Fruit fly (Drosophila melanogaster): ENCODE results near the gene fng.

Gene fng

dm6 chr3L:20922279-20922830, 27.0 kb downstream of the fng start (continued):
- no peak for TF ChIP-seq CG7357 (GFP tag; IDR thresholded peaks at IDR 0.05)
- no peak for TF ChIP-seq CG31388 (GFP tag; optimal IDR thresholded peaks at IDR 0.05)
- no peak for TF ChIP-seq sim (GFP tag; IDR thresholded peaks at IDR 0.05)
- TF ChIP-seq CG2202 (tag; optimal IDR thresholded peaks at IDR 0.05), result peak; percentile 39
- no peak for TF ChIP-seq nau (GFP tag; optimal IDR thresholded peaks at IDR 0.05)
- no peak for TF ChIP-seq Dfd (GFP tag; optimal IDR thresholded peaks at IDR 0.05)
- no peak for TF ChIP-seq peb (GFP tag; IDR thresholded peaks at IDR 0.05)
- no peak for TF ChIP-seq dati (GFP tag; IDR thresholded peaks at IDR 0.05)
- TF ChIP-seq bab2 (GFP tag; optimal IDR thresholded peaks at IDR 0.05), result no peak
- TF ChIP-seq her (GFP tag; optimal IDR thresholded peaks at IDR 0.05), result no peak
- TF ChIP-seq Adf1 (GFP tag; IDR thresholded peaks at IDR 0.05), result no peak
- peak in 1 of 2 experiments; percentile 50 for TF ChIP-seq Hr78 (GFP tag; optimal IDR thresholded peaks at IDR 0.05)
- TF ChIP-seq CG4730 (GFP tag; IDR thresholded peaks at IDR 0.05), result no peak
- no peak for TF ChIP-seq Gsc (GFP tag; IDR thresholded peaks at IDR 0.05)
- no peak for TF ChIP-seq tgo (GFP tag; IDR thresholded peaks at IDR 0.05)
- TF ChIP-seq CG2120 (GFP tag; optimal IDR thresholded peaks at IDR 0.05), result no peak
- peak; percentile 29 for TF ChIP-seq CrebB (tag; optimal IDR thresholded peaks at IDR 0.05)
- peak; percentile 3 for TF ChIP-seq Side (GFP tag; optimal IDR thresholded peaks at IDR 0.05)
- peak; percentile 52; the same call in 1 of the 3 replicates for TF ChIP-seq zfh1 (GFP tag; IDR thresholded peaks at IDR 0.05)
- TF ChIP-seq h (optimal IDR thresholded peaks at IDR 0.05), result no peak
- no peak for TF ChIP-seq Ada2b (GFP tag; IDR thresholded peaks at IDR 0.05)
- no peak for TF ChIP-seq CG7786 (GFP tag; optimal IDR thresholded peaks at IDR 0.05)
- no peak for TF ChIP-seq gce (GFP tag; IDR thresholded peaks at IDR 0.05)
- no peak for TF ChIP-seq jumu (GFP tag; optimal IDR thresholded peaks at IDR 0.05)
- no peak for TF ChIP-seq lilli (GFP tag; optimal IDR thresholded peaks at IDR 0.05)
- no peak for TF ChIP-seq zfh2 (GFP tag; optimal IDR thresholded peaks at IDR 0.05)
- no peak for TF ChIP-seq CG14710 (tag; optimal IDR thresholded peaks at IDR 0.05)
- no peak for TF ChIP-seq Atf3 (GFP tag; optimal IDR thresholded peaks at IDR 0.05)
- no peak for TF ChIP-seq CHES-1-like (GFP tag; optimal IDR thresholded peaks at IDR 0.05)
- TF ChIP-seq cad (GFP tag; optimal IDR thresholded peaks at IDR 0.05), result no peak
- TF ChIP-seq sens-2 (GFP tag; IDR thresholded peaks at IDR 0.05), result no peak
- no peak for TF ChIP-seq CG11560 (tag; IDR thresholded peaks at IDR 0.05)
- TF ChIP-seq sna (GFP tag; IDR thresholded peaks at IDR 0.05; ENCODE audit: partially characterized antibody), result no peak
- no peak for TF ChIP-seq CG17912 (GFP tag; optimal IDR thresholded peaks at IDR 0.05)
- TF ChIP-seq CG31365 (tag; optimal IDR thresholded peaks at IDR 0.05), result no peak
- TF ChIP-seq psq (GFP tag; optimal IDR thresholded peaks at IDR 0.05), result no peak
- TF ChIP-seq CG3838 (GFP tag; optimal IDR thresholded peaks at IDR 0.05), result no peak
- peak; percentile 45 for TF ChIP-seq Nf-YB (GFP tag; optimal IDR thresholded peaks at IDR 0.05)
- TF ChIP-seq pb (GFP tag; optimal IDR thresholded peaks at IDR 0.05), result no peak
- TF ChIP-seq CG11696 (GFP tag; IDR thresholded peaks at IDR 0.05), result no peak
- no peak for TF ChIP-seq CG14050 (GFP tag; IDR thresholded peaks at IDR 0.05)
- no peak for TF ChIP-seq usp (GFP tag; optimal IDR thresholded peaks at IDR 0.05)
- no peak for TF ChIP-seq CG32772 (GFP tag; IDR thresholded peaks at IDR 0.05)
- TF ChIP-seq HmgD (GFP tag; optimal IDR thresholded peaks at IDR 0.05), result no peak
- no peak for TF ChIP-seq CG7928 (GFP tag; optimal IDR thresholded peaks at IDR 0.05)
- TF ChIP-seq CG10147 (GFP tag; optimal IDR thresholded peaks at IDR 0.05), result no peak
- no peak for TF ChIP-seq cwo (GFP tag; optimal IDR thresholded peaks at IDR 0.05)
- TF ChIP-seq chinmo (GFP tag; IDR thresholded peaks at IDR 0.05; ENCODE audit: partially characterized antibody), result no peak
- no peak for TF ChIP-seq toy (GFP tag; IDR thresholded peaks at IDR 0.05)
- no peak for TF ChIP-seq CG10274 (GFP tag; optimal IDR thresholded peaks at IDR 0.05)
- no peak for TF ChIP-seq CG3847 (GFP tag; IDR thresholded peaks at IDR 0.05)
- peak; percentile 48 for TF ChIP-seq GATAe (GFP tag; conservative IDR thresholded peaks at IDR 0.05)
- TF ChIP-seq Six4 (GFP tag; optimal IDR thresholded peaks at IDR 0.05), result no peak
- no peak for TF ChIP-seq yki (optimal IDR thresholded peaks at IDR 0.05)

All from whole organism, embryonic.